Worm (Caenorhabditis elegans) whole organism, early embryonic: ENCODE measurements around the gene F16G10.1.

Experiments
- aly-1 ChIP-seq: sonication (generic microtip); optimal IDR thresholded peaks from 2 replicates; lab custom pipeline; 2016; ENCODE audit warnings: missing genetic modification characterization, missing compliant biosample characterization
- ama-1 ChIP-seq: fragments of 150-350 bp; optimal IDR thresholded peaks from 2 replicates; lab custom pipeline; 2014
- ceh-36 ChIP-seq: sonication (generic microtip); optimal IDR thresholded peaks from 2 replicates; lab custom pipeline; 2016; ENCODE audit warnings: missing genetic modification characterization, inconsistent platforms, missing compliant biosample characterization
- ets-7 ChIP-seq: sonication (generic microtip); optimal IDR thresholded peaks from 2 replicates; lab custom pipeline; 2016; ENCODE audit warnings: missing genotype, missing genetic modification characterization, missing compliant biosample characterization
- hmbx-1 ChIP-seq: sonication (generic microtip); optimal IDR thresholded peaks from 2 replicates; lab custom pipeline; 2016; ENCODE audit warnings: mild to moderate bottlenecking, missing genetic modification characterization, missing compliant biosample characterization
- hmg-4 ChIP-seq: fragments of 200-800 bp; sonication (Bioruptor generic); optimal IDR thresholded peaks from 2 replicates; lab custom pipeline; 2018; ENCODE audit warnings: mild to moderate bottlenecking, missing genetic modification characterization, missing compliant biosample characterization
- pes-1 ChIP-seq: fragments of 200-800 bp; sonication (Bioruptor generic); IDR thresholded peaks from 2 replicates; pipeline ENCODE4 v1.3.6; 2022; ENCODE audit warnings: missing genetic modification reagents, missing genetic modification characterization, missing compliant biosample characterization
- tbx-37 ChIP-seq: fragments of 200-800 bp; sonication (Bioruptor generic); conservative IDR thresholded peaks from 2 replicates; pipeline ENCODE4 v1.3.6; 2022; ENCODE audit warnings: missing genetic modification reagents, missing genetic modification characterization, missing compliant biosample characterization

DNA sequence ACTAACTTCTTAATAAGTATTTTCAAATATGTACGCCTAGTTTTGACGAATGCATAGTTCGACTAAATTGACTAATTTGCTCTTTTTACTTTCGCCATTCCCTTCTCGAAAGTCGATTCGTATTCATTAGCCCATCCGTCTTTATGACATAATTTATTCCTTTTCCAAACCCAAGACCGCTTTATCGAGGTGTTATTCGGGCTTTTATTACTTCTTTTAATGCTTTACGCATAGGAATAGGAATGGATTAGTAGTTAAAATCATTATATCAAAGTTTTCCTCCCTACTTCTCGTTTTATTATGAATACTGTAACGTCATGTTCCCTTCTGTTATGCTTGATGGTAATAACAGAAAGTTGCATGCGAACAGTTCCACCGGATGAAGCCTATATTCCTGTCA lies 29.1 kb upstream of the F16G10.1 start, which contains the start of gene F16G10.2:
- TF ChIP-seq ama-1 (lab: Kevin White, UChicago) (no peak), pes-1 (GFP tag; lab: Robert Waterston, UW) (no peak), aly-1 (tag; lab: Kevin White, UChicago) (no peak), ets-7 (tag; lab: Kevin White, UChicago) (no peak), tbx-37 (GFP tag; lab: Robert Waterston, UW) (no peak), ceh-36 (tag; lab: Kevin White, UChicago) (no peak), hmg-4 (no peak), hmbx-1 (tag; lab: Kevin White, UChicago) (no peak)
